Fruit fly (Drosophila melanogaster): ENCODE data around the gene Hsc70-1.

Hsc70-1 gene

dm6 chr3L:13999204-13999603 is 25.3 kb downstream of the Hsc70-1 start, which contains the start of gene CG17359 (continued):
- TF ChIP-seq CG4424 (GFP tag; optimal IDR thresholded peaks at IDR 0.05) = no peak
- no peak for TF ChIP-seq grn (GFP tag; optimal IDR thresholded peaks at IDR 0.05)
- no peak for TF ChIP-seq Atf6 (GFP tag; IDR thresholded peaks at IDR 0.05)
- no peak for TF ChIP-seq mld (GFP tag; IDR thresholded peaks at IDR 0.05; ENCODE audit: partially characterized antibody)
- peak; percentile 39 for TF ChIP-seq Dp (GFP tag; optimal IDR thresholded peaks at IDR 0.05)
- peak; percentile 63; the same call in 1 of the 2 replicates for TF ChIP-seq E2f2 (GFP tag; IDR thresholded peaks at IDR 0.05)
- no peak for TF ChIP-seq CG9609 (GFP tag; optimal IDR thresholded peaks at IDR 0.05)
- TF ChIP-seq CkIIα-i1 (GFP tag; IDR thresholded peaks at IDR 0.05) = no peak
- no peak for TF ChIP-seq Drgx (GFP tag; IDR thresholded peaks at IDR 0.05)
- TF ChIP-seq D19B (GFP tag; optimal IDR thresholded peaks at IDR 0.05) = no peak
- TF ChIP-seq cad (GFP tag; optimal IDR thresholded peaks at IDR 0.05) = no peak
- peak; percentile 14 for TF ChIP-seq stwl (tag; optimal IDR thresholded peaks at IDR 0.05)
- no peak for TF ChIP-seq da (GFP tag; optimal IDR thresholded peaks at IDR 0.05)
- no peak for TF ChIP-seq CG4328 (GFP tag; optimal IDR thresholded peaks at IDR 0.05)
- TF ChIP-seq CTCF (GFP tag; optimal IDR thresholded peaks at IDR 0.05) = no peak
- no peak for TF ChIP-seq chinmo (GFP tag; IDR thresholded peaks at IDR 0.05; ENCODE audit: partially characterized antibody)
- TF ChIP-seq gfzf (GFP tag; optimal IDR thresholded peaks at IDR 0.05) = peak; percentile 18
- TF ChIP-seq CG10366 (GFP tag; IDR thresholded peaks at IDR 0.05) = no peak

- TF ChIP-seq CG2120 (GFP tag; optimal IDR thresholded peaks at IDR 0.05) = no peak
- TF ChIP-seq exex (tag; optimal IDR thresholded peaks at IDR 0.05) = no peak
- TF ChIP-seq CG2875 (GFP tag; optimal IDR thresholded peaks at IDR 0.05) = no peak
- no peak for TF ChIP-seq Ravus (GFP tag; IDR thresholded peaks at IDR 0.05)
- TF ChIP-seq CG4820 (GFP tag; optimal IDR thresholded peaks at IDR 0.05) = no peak
- no peak for TF ChIP-seq Ptx1 (GFP tag; IDR thresholded peaks at IDR 0.05)
- TF ChIP-seq CoRest (tag; optimal IDR thresholded peaks at IDR 0.05) = peak; percentile 52
- TF ChIP-seq dmrt99B (tag; optimal IDR thresholded peaks at IDR 0.05) = no peak
- no peak for TF ChIP-seq CG8281 (tag; optimal IDR thresholded peaks at IDR 0.05)
- TF ChIP-seq ssp (GFP tag; IDR thresholded peaks at IDR 0.05) = no peak
- no peak for TF ChIP-seq pum (GFP tag; optimal IDR thresholded peaks at IDR 0.05)
- no peak for TF ChIP-seq Six4 (GFP tag; optimal IDR thresholded peaks at IDR 0.05)
- TF ChIP-seq bab2 (GFP tag; optimal IDR thresholded peaks at IDR 0.05) = no peak
- TF ChIP-seq CHES-1-like (GFP tag; optimal IDR thresholded peaks at IDR 0.05) = peak; percentile 46
- TF ChIP-seq mirr (GFP tag; optimal IDR thresholded peaks at IDR 0.05) = no peak
- TF ChIP-seq sc (optimal IDR thresholded peaks at IDR 0.05) = no peak
- no peak for TF ChIP-seq sc (GFP tag; optimal IDR thresholded peaks at IDR 0.05)
- peak; percentile 53 for TF ChIP-seq CG12659 (GFP tag; optimal IDR thresholded peaks at IDR 0.05)
- peak; percentile 14 for TF ChIP-seq NC2β (GFP tag; optimal IDR thresholded peaks at IDR 0.05)
- no peak for TF ChIP-seq ATbp (GFP tag; optimal IDR thresholded peaks at IDR 0.05)
- TF ChIP-seq gcm2 (GFP tag; optimal IDR thresholded peaks at IDR 0.05) = no peak
- TF ChIP-seq CG4707 (GFP tag; optimal IDR thresholded peaks at IDR 0.05) = no peak
- TF ChIP-seq CG9876 (GFP tag; optimal IDR thresholded peaks at IDR 0.05) = no peak
- no peak for TF ChIP-seq Dfd (GFP tag; optimal IDR thresholded peaks at IDR 0.05)
- no peak for TF ChIP-seq CG9609 (GFP tag; optimal IDR thresholded peaks at IDR 0.05)
- peak; percentile 38; the same call in 1 of the 2 replicates for TF ChIP-seq Rfx (GFP tag; IDR thresholded peaks at IDR 0.05)
- TF ChIP-seq MESR4 (GFP tag; optimal IDR thresholded peaks at IDR 0.05) = peak; percentile 40
- no peak for TF ChIP-seq CG31388 (GFP tag; optimal IDR thresholded peaks at IDR 0.05)
- no peak for TF ChIP-seq Dad (GFP tag; optimal IDR thresholded peaks at IDR 0.05)
- TF ChIP-seq CG16779 (GFP tag; IDR thresholded peaks at IDR 0.05) = no peak
- TF ChIP-seq chm (GFP tag; IDR thresholded peaks at IDR 0.05) = no peak; the same call in 1 of the 2 replicates
- TF ChIP-seq CG13123 (GFP tag; optimal IDR thresholded peaks at IDR 0.05) = no peak
- TF ChIP-seq ara (GFP tag; IDR thresholded peaks at IDR 0.05) = no peak
- TF ChIP-seq tna (GFP tag; IDR thresholded peaks at IDR 0.05; ENCODE audit: partially characterized antibody) = peak; percentile 83
Observed at dm6 chr3L:14001658-14002523, 28.0 kb downstream of the Hsc70-1 start, which contains the start of the genes Nprl3 and upSET. Gene Nprl3, minus strand, starts transcription at chr3L:14001880. Gene upSET, plus strand, starts transcription at chr3L:14002127.

Data from whole organism, embryonic.